Fruit fly (Drosophila melanogaster): ENCODE measurements around the gene CG14506.
A peak's percentile ranks its signal among the peaks of the same experiment; 100 is the strongest.

CG14506 gene

DNA sequence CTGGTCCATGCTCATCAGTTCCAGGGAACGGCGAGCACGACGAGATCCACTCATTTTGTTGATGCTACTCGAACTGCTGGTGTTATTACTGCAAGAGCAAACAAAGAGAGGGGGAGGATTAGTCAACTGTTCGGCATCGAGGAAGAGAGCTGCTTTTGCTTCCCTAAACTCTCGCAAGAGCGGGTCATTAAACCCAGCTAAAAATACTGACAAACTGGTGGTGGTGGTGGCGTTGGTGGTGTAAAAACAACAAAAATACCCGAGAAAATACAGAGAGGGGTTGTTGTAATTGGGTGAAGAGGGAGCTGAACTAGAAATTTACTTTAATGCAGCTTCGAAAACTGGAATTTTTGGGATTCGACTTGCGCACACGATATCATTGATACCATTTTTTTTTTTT is 43.1 kb downstream of the CG14506 start:
- TF ChIP-seq chm (GFP tag; IDR thresholded peaks at IDR 0.05): peak; percentile 32; the same call in 1 of the 2 replicates
- no peak for TF ChIP-seq bcd (GFP tag; optimal IDR thresholded peaks at IDR 0.05)
- peak; percentile 16 for TF ChIP-seq sens (GFP tag)
- no peak for TF ChIP-seq sc (optimal IDR thresholded peaks at IDR 0.05)
- TF ChIP-seq sc (GFP tag; optimal IDR thresholded peaks at IDR 0.05): no peak
- no peak for TF ChIP-seq CG17359 (tag; optimal IDR thresholded peaks at IDR 0.05)
- peak; percentile 57 for TF ChIP-seq pros (GFP tag; optimal IDR thresholded peaks at IDR 0.05)
- TF ChIP-seq CG1602 (GFP tag; optimal IDR thresholded peaks at IDR 0.05): no peak
- peak in 1 of 2 experiments; percentile 55 for TF ChIP-seq Trl (optimal IDR thresholded peaks at IDR 0.05)
- TF ChIP-seq Trl (GFP tag; optimal IDR thresholded peaks at IDR 0.05): no peak
- no peak for TF ChIP-seq CG16863 (GFP tag; optimal IDR thresholded peaks at IDR 0.05)
- TF ChIP-seq sna (GFP tag; IDR thresholded peaks at IDR 0.05; ENCODE audit: partially characterized antibody): no peak
- TF ChIP-seq fd64A (GFP tag; optimal IDR thresholded peaks at IDR 0.05): no peak
- no peak for TF ChIP-seq CG10147 (GFP tag; optimal IDR thresholded peaks at IDR 0.05)
- TF ChIP-seq CG3847 (GFP tag; IDR thresholded peaks at IDR 0.05): no peak
- TF ChIP-seq Dad (GFP tag; optimal IDR thresholded peaks at IDR 0.05): no peak
- no peak for TF ChIP-seq CG2116 (GFP tag; optimal IDR thresholded peaks at IDR 0.05)
- no peak for TF ChIP-seq CG2199 (GFP tag; IDR thresholded peaks at IDR 0.05)
- TF ChIP-seq seq (GFP tag; IDR thresholded peaks at IDR 0.05): no peak
- no peak for TF ChIP-seq CG9727 (GFP tag; optimal IDR thresholded peaks at IDR 0.05)
- no peak for TF ChIP-seq twi (tag; optimal IDR thresholded peaks at IDR 0.05)
- no peak for TF ChIP-seq Stat92E (GFP tag; optimal IDR thresholded peaks at IDR 0.05)
- no peak for TF ChIP-seq Ada2b (GFP tag; IDR thresholded peaks at IDR 0.05)
- 0 out of 2 replicates have a peak, but pooled peaks have one; percentile 18 for TF ChIP-seq amos (GFP tag; IDR thresholded peaks at IDR 0.05; ENCODE audit: partially characterized antibody)
- TF ChIP-seq lov (optimal IDR thresholded peaks at IDR 0.05): no peak
- 0 out of 3 replicates have a peak, but pooled peaks have one; percentile 19 for TF ChIP-seq lov (GFP tag; IDR thresholded peaks at IDR 0.05)
- no peak for TF ChIP-seq grn (GFP tag; optimal IDR thresholded peaks at IDR 0.05)
- TF ChIP-seq CG4360 (GFP tag; IDR thresholded peaks at IDR 0.05): peak; percentile 71
- TF ChIP-seq Nf-YC (tag; optimal IDR thresholded peaks at IDR 0.05): no peak

DNA sequence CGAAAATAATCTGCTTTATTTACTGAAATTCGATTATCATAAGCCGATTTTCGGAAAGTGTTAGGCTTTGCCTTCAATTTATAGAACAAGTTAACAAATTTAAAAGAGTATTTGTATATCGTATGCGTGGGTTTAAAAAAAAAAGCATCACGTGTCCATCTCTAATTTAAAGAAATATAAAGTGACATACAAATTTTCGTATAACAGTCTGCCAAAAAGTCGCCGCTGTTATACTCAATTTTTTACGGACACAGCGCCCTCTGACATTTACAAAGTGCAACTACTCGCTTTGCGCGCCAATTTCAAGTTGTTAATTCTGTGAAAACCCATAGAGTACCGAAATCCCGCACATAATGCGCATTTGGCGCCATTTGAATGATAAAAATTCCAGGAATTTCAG is 45.6 kb downstream of the CG14506 start:
- TF ChIP-seq rib (GFP tag; IDR thresholded peaks at IDR 0.05): peak; percentile 55; the same call in 1 of the 2 replicates
- TF ChIP-seq CG2120 (GFP tag; optimal IDR thresholded peaks at IDR 0.05): peak; percentile 46
- TF ChIP-seq CG18619 (GFP tag; optimal IDR thresholded peaks at IDR 0.05): no peak
- peak; percentile 71 for TF ChIP-seq BEAF-32 (GFP tag; optimal IDR thresholded peaks at IDR 0.05)
- no peak for TF ChIP-seq twi (tag; optimal IDR thresholded peaks at IDR 0.05)
- TF ChIP-seq Poxn (GFP tag; IDR thresholded peaks at IDR 0.05): no peak
- TF ChIP-seq tap (tag; optimal IDR thresholded peaks at IDR 0.05): no peak
- TF ChIP-seq CG11695 (GFP tag; IDR thresholded peaks at IDR 0.05): 0 out of 3 replicates have a peak, but pooled peaks have one; percentile 10
- peak; percentile 89 for TF ChIP-seq Doc3 (GFP tag; IDR thresholded peaks at IDR 0.05; ENCODE audit: partially characterized antibody)
- TF ChIP-seq crc (GFP tag; optimal IDR thresholded peaks at IDR 0.05): no peak
- TF ChIP-seq sna (GFP tag; IDR thresholded peaks at IDR 0.05; ENCODE audit: partially characterized antibody): peak; percentile 90
- TF ChIP-seq CG1832 (GFP tag; optimal IDR thresholded peaks at IDR 0.05): no peak
- no peak for TF ChIP-seq tio (GFP tag; optimal IDR thresholded peaks at IDR 0.05)
- TF ChIP-seq dpn (GFP tag; optimal IDR thresholded peaks at IDR 0.05): peak; percentile 22 to 26
- peak; percentile 5 for TF ChIP-seq NK7.1 (GFP tag; optimal IDR thresholded peaks at IDR 0.05)
- TF ChIP-seq Nf-YB (GFP tag; optimal IDR thresholded peaks at IDR 0.05): no peak
- TF ChIP-seq CG12744 (GFP tag; optimal IDR thresholded peaks at IDR 0.05): peak; percentile 8
- TF ChIP-seq CG15073 (GFP tag; optimal IDR thresholded peaks at IDR 0.05): no peak
- no peak for TF ChIP-seq BtbVII (GFP tag; optimal IDR thresholded peaks at IDR 0.05)
- TF ChIP-seq Usf (GFP tag; optimal IDR thresholded peaks at IDR 0.05): no peak
- TF ChIP-seq pros (GFP tag; optimal IDR thresholded peaks at IDR 0.05): no peak
- TF ChIP-seq CG3838 (GFP tag; optimal IDR thresholded peaks at IDR 0.05): no peak
- no peak for TF ChIP-seq fd64A (GFP tag; optimal IDR thresholded peaks at IDR 0.05)
- no peak for TF ChIP-seq CHES-1-like (GFP tag; optimal IDR thresholded peaks at IDR 0.05)
- TF ChIP-seq zf30C (GFP tag; optimal IDR thresholded peaks at IDR 0.05): no peak
- TF ChIP-seq tna (GFP tag; IDR thresholded peaks at IDR 0.05; ENCODE audit: partially characterized antibody): 0 out of 2 replicates have a peak, but pooled peaks have one; percentile 21
- no peak for TF ChIP-seq CG2678 (tag; optimal IDR thresholded peaks at IDR 0.05)

All from whole organism, embryonic.